Worm (Caenorhabditis elegans): ENCODE results near the gene abcf-3.

abcf-3 gene

DNA sequence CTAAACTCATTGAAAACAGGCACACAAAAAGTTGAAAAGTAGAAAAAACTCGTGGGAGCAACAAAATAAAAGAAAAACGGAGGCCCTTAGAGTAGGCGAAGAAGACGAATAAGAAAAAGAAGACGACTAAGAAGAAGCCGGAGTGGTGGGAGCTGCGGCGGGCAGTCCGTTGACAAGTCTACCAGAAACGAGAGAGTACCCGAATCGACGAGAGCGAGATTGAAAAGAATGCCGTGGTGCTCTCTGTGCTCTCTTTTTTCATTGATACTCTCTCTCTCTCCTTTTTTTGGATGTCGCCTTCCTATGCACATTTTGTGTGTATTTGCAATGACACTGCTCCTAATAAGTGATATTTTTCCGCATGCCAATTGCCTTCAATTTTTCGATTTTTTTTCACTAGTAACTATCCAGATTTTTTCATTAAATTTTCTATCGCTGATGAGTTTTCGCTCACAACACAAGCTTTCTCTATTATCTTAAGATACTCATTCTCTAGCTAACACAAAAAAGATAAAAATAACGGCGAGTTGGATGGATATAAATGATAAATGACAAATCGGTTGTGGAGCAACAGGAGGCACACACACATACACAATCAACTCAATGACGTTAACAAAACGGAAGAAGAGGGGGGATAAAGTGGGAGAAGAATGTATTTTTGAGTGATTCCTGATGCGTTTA is 33.1 kb upstream of the abcf-3 start:
- peak; percentile 14 for TF ChIP-seq nhr-129 (tag; optimal IDR thresholded peaks at IDR 0.05)
- peak; percentile 59 for TF ChIP-seq crh-2 (tag; optimal IDR thresholded peaks at IDR 0.05)
- peak; percentile 48 for TF ChIP-seq C34F6.9 (tag; optimal IDR thresholded peaks at IDR 0.05)
- peak; percentile 55 for TF ChIP-seq zag-1 (tag; optimal IDR thresholded peaks at IDR 0.05)
- peak in 1 of 2 experiments; percentile 12 for TF ChIP-seq lsy-2 (tag; optimal IDR thresholded peaks at IDR 0.05)
- TF ChIP-seq sem-4 (tag; optimal IDR thresholded peaks at IDR 0.05), result peak; percentile 14
- TF ChIP-seq unc-62 (GFP tag; optimal IDR thresholded peaks at IDR 0.05), result no peak
- TF ChIP-seq nhr-237 (tag; optimal IDR thresholded peaks at IDR 0.05), result no peak
- peak; percentile 45 for TF ChIP-seq sma-9 (GFP tag; optimal IDR thresholded peaks at IDR 0.05)
- no peak for TF ChIP-seq sma-9 (tag; optimal IDR thresholded peaks at IDR 0.05)
- TF ChIP-seq F13H6.1 (tag; optimal IDR thresholded peaks at IDR 0.05), result peak; percentile 53
- no peak for TF ChIP-seq snpc-4 (tag; optimal IDR thresholded peaks at IDR 0.05)
- no peak for TF ChIP-seq ztf-11 (tag; optimal IDR thresholded peaks at IDR 0.05)
- TF ChIP-seq unc-55 (GFP tag; optimal IDR thresholded peaks at IDR 0.05), result peak; percentile 60

DNA sequence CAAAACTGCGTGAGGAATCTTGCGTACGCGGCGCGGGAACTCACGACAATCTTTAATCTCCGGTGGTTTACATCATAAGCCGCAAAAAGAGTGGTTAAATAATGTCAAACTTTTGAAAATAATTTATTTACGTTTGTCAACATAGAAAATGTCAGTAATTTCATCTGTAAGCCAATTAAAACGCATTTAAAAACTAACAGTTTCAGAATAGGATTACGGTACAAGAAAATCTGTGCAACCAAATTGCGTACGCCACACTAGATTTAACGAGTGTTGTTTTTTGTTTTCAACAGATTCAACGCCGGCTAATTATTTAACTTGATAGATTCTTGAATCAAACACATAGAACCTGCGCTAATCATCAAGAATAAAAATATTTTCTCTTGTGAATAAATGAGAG is 32.4 kb upstream of the abcf-3 start:
- TF ChIP-seq elt-1 (tag; optimal IDR thresholded peaks at IDR 0.05) (no peak), nhr-12 (tag; optimal IDR thresholded peaks at IDR 0.05) (no peak), nhr-21 (tag; optimal IDR thresholded peaks at IDR 0.05) (no peak), crh-2 (tag; optimal IDR thresholded peaks at IDR 0.05) (no peak), nhr-6 (tag; optimal IDR thresholded peaks at IDR 0.05) (no peak), C34F6.9 (tag; optimal IDR thresholded peaks at IDR 0.05) (no peak), elt-3 (tag; optimal IDR thresholded peaks at IDR 0.05) (no peak)

DNA sequence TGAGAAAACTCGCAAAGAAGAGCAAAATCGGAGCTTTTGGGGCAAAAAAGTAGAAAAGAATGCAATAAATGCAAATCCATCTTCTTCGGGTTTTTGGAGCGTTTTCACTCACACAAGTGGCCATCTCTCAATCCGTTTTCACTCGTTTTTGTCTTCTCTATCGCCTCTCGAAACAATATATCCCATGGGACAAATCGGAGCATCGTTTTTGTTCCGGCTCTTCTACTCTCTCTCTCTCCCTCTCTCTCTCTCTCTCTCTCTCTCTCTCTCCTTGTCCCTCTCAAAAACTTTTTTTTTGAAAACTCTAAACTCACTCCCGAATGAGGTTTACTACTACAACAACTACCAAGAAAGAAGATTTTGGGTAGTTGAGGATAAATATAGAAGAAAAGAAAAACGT is 31.7 kb upstream of the abcf-3 start:
- no peak for TF ChIP-seq lin-39 (tag; optimal IDR thresholded peaks at IDR 0.05)
- TF ChIP-seq mdl-1 (tag; optimal IDR thresholded peaks at IDR 0.05), result no peak
- no peak for TF ChIP-seq nhr-10 (tag; optimal IDR thresholded peaks at IDR 0.05)
- TF ChIP-seq crh-2 (tag; optimal IDR thresholded peaks at IDR 0.05), result peak; percentile 34
- no peak for TF ChIP-seq nhr-77 (tag; optimal IDR thresholded peaks at IDR 0.05)
- peak; percentile 20 for TF ChIP-seq nhr-129 (tag; optimal IDR thresholded peaks at IDR 0.05)
- TF ChIP-seq C34F6.9 (tag; optimal IDR thresholded peaks at IDR 0.05), result peak; percentile 54
- TF ChIP-seq unc-62 (GFP tag; optimal IDR thresholded peaks at IDR 0.05), result no peak
- peak in 1 of 2 experiments; percentile 46 for TF ChIP-seq lsy-2 (tag; optimal IDR thresholded peaks at IDR 0.05)
- TF ChIP-seq ama-1 (optimal IDR thresholded peaks at IDR 0.05), result no peak

DNA sequence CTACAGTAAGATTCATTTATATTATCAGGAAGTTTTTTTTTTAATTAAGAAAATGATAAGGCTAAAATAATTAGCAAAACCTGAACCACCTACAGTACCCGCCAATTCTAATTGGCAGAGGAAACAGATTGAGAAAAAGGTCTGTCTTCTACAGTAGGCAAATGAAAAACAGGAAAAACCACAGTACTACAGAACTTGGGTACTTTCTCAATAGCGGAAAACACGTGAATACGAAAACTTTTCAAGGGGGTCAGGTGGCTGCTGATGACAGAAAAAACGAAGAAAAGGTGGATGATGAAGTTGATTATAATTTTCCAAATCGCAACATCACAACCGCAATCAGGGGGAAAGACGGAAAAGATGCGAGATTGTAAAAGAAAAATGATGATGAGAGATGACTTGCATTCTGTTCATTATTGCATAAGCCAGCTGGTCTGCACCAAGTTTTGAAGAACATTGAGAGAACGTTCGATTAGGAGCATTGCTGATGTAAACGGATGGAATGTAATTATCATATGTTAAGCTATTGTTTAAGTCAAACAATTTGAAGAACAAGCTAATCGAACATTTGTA is 28.7 kb upstream of the abcf-3 start:
- no peak for TF ChIP-seq elt-3 (tag; optimal IDR thresholded peaks at IDR 0.05)
- TF ChIP-seq mab-5 (tag; optimal IDR thresholded peaks at IDR 0.05), result no peak
- peak in 1 of 2 experiments; percentile 59 for TF ChIP-seq mdl-1 (tag; optimal IDR thresholded peaks at IDR 0.05)
- no peak for TF ChIP-seq ceh-82 (tag; optimal IDR thresholded peaks at IDR 0.05)
- peak; percentile 35 for TF ChIP-seq nhr-21 (tag; optimal IDR thresholded peaks at IDR 0.05)
- no peak for TF ChIP-seq nhr-237 (tag; optimal IDR thresholded peaks at IDR 0.05)
- no peak for TF ChIP-seq unc-55 (GFP tag; optimal IDR thresholded peaks at IDR 0.05)
- peak; percentile 13 for TF ChIP-seq blmp-1 (tag; optimal IDR thresholded peaks at IDR 0.05; ENCODE audit: insufficient read depth)
- TF ChIP-seq lsy-2 (tag; optimal IDR thresholded peaks at IDR 0.05), result peak in 1 of 2 experiments; percentile 33
- no peak for TF ChIP-seq ztf-4 (tag; optimal IDR thresholded peaks at IDR 0.05)
- no peak for TF ChIP-seq sem-4 (tag; optimal IDR thresholded peaks at IDR 0.05)
- no peak for TF ChIP-seq Y55F3AM.14 (GFP tag; optimal IDR thresholded peaks at IDR 0.05)
- TF ChIP-seq nhr-129 (tag; optimal IDR thresholded peaks at IDR 0.05), result peak; percentile 97
- TF ChIP-seq peb-1 (tag; optimal IDR thresholded peaks at IDR 0.05), result no peak
- TF ChIP-seq lin-11 (tag; optimal IDR thresholded peaks at IDR 0.05), result no peak
- no peak for TF ChIP-seq ceh-16 (tag; optimal IDR thresholded peaks at IDR 0.05)
- no peak for TF ChIP-seq fos-1 (tag; optimal IDR thresholded peaks at IDR 0.05)
- TF ChIP-seq elt-1 (tag; optimal IDR thresholded peaks at IDR 0.05), result no peak
- TF ChIP-seq sma-3 (GFP tag; optimal IDR thresholded peaks at IDR 0.05), result peak; percentile 0
- no peak for TF ChIP-seq alr-1 (tag; optimal IDR thresholded peaks at IDR 0.05)
- TF ChIP-seq unc-62 (GFP tag; optimal IDR thresholded peaks at IDR 0.05), result no peak
- no peak for TF ChIP-seq nhr-25 (tag; optimal IDR thresholded peaks at IDR 0.05)
- TF ChIP-seq gmeb-1 (tag; optimal IDR thresholded peaks at IDR 0.05), result peak; percentile 10
- TF ChIP-seq skn-1 (tag; optimal IDR thresholded peaks at IDR 0.05), result no peak
- no peak for TF ChIP-seq C34F6.9 (tag; optimal IDR thresholded peaks at IDR 0.05)
- no peak for TF ChIP-seq nhr-11 (tag; optimal IDR thresholded peaks at IDR 0.05)
- TF ChIP-seq ztf-1 (GFP tag; conservative IDR thresholded peaks at IDR 0.05), result no peak
- no peak for TF ChIP-seq ama-1 (optimal IDR thresholded peaks at IDR 0.05)
- TF ChIP-seq nhr-6 (tag; optimal IDR thresholded peaks at IDR 0.05), result no peak
- no peak for TF ChIP-seq nhr-77 (tag; optimal IDR thresholded peaks at IDR 0.05)
- TF ChIP-seq lin-13 (GFP tag; optimal IDR thresholded peaks at IDR 0.05), result no peak
- TF ChIP-seq mbf-1 (tag; optimal IDR thresholded peaks at IDR 0.05), result no peak
- no peak for TF ChIP-seq lin-39 (tag; optimal IDR thresholded peaks at IDR 0.05)
- no peak for TF ChIP-seq zag-1 (tag; optimal IDR thresholded peaks at IDR 0.05)
- no peak for TF ChIP-seq unc-39 (tag; optimal IDR thresholded peaks at IDR 0.05)
- no peak for TF ChIP-seq dmd-4 (tag; optimal IDR thresholded peaks at IDR 0.05)
- TF ChIP-seq ztf-11 (tag; optimal IDR thresholded peaks at IDR 0.05), result no peak

Measured in whole organism, L2 larva.